Fruit fly (Drosophila melanogaster) whole organism, embryonic: ENCODE data around the gene CG12289.

Experiments used
- CG18262 ChIP-seq: fragments of 200-800 bp; optimal IDR thresholded peaks from 3 replicates; lab custom pipeline; 2019; ENCODE audit warnings: missing biosample characterization, mild to moderate bottlenecking, missing genetic modification characterization, moderate library complexity
- Sin3A ChIP-seq: fragments of >200 bp; optimal IDR thresholded peaks from 2 replicates; lab custom pipeline; 2018

DNA sequence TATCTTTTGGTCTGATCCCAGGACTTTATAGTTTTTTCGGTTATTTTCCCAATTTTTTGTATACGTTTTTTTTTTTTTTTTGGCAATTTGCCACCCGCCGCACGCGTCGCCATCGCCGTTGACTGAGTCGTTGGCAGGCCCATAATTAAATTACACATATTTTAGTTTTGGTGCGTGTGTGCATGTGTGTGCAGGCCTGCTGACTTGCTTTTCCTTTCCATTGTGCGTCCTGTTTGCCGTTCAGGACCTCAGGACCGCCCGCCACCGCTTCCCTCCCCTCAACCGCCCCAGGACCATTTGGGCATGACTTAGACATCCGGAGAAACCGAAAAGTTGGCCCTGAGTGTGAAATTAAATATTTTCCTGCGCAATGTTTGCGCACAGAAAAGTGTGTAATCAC lies 37.3 kb downstream of the CG12289 start:
- TF ChIP-seq Sin3A (lab: Kevin White, UChicago): no peak
- TF ChIP-seq CG18262 (tag; lab: Kevin White, UChicago): no peak
